Worm (Caenorhabditis elegans) whole organism, L4 larva: ENCODE results near the gene cct-1.

ENCODE experiments used
- Y105C5A.15 ChIP-seq: fragments of 200-800 bp; sonication (Bioruptor generic); IDR thresholded peaks from 2 replicates; pipeline ENCODE4 v1.3.6; 2022; ENCODE audit warnings: missing genetic modification characterization, missing compliant biosample characterization
- Y75B8A.6 ChIP-seq: fragments of 200-800 bp; sonication (Bioruptor generic); IDR thresholded peaks from 2 replicates; pipeline ENCODE4 v1.3.6; 2022; ENCODE audit warnings: missing genetic modification reagents, missing genetic modification characterization, missing compliant biosample characterization
- daf-19 ChIP-seq: fragments of 200-800 bp; sonication (Bioruptor generic); conservative IDR thresholded peaks from 2 replicates; pipeline ENCODE4 v1.3.6; 2022; ENCODE audit warnings: missing genetic modification characterization, missing compliant biosample characterization
- egl-27 ChIP-seq: sonication (generic microtip); optimal IDR thresholded peaks from 3 replicates; lab custom pipeline; 2017; ENCODE audit warnings: missing biosample characterization, missing genetic modification reagents, missing genetic modification characterization
- nhr-11 ChIP-seq: fragments of 150-350 bp; optimal IDR thresholded peaks from 2 replicates; lab custom pipeline; 2014; ENCODE audit warnings: missing biosample characterization, missing genetic modification characterization
- nhr-28 ChIP-seq: fragments of 150-350 bp; optimal IDR thresholded peaks from 2 replicates; lab custom pipeline; 2014; ENCODE audit warnings: missing biosample characterization, missing genetic modification characterization
- nhr-48 ChIP-seq: sonication (generic microtip); optimal IDR thresholded peaks from 2 replicates; lab custom pipeline; 2016; ENCODE audit warnings: mild to moderate bottlenecking, missing genetic modification characterization, missing compliant biosample characterization
- nhr-6 ChIP-seq: fragments of 150-350 bp; optimal IDR thresholded peaks from 2 replicates; lab custom pipeline; 2014; ENCODE audit warnings: missing biosample characterization, missing genetic modification characterization
- pqm-1 ChIP-seq: sonication (generic microtip); optimal IDR thresholded peaks from 2 replicates; lab custom pipeline; 2017; ENCODE audit warnings: missing biosample characterization, missing genetic modification characterization
- unc-130 ChIP-seq: sonication (generic microtip); optimal IDR thresholded peaks from 2 replicates; lab custom pipeline; 2016; ENCODE audit warnings: missing genetic modification reagents, missing genetic modification characterization, missing compliant biosample characterization
- zip-2 ChIP-seq: fragments of 150-350 bp; optimal IDR thresholded peaks from 2 replicates; lab custom pipeline; 2014; ENCODE audit warnings: missing biosample characterization, missing genetic modification characterization

DNA sequence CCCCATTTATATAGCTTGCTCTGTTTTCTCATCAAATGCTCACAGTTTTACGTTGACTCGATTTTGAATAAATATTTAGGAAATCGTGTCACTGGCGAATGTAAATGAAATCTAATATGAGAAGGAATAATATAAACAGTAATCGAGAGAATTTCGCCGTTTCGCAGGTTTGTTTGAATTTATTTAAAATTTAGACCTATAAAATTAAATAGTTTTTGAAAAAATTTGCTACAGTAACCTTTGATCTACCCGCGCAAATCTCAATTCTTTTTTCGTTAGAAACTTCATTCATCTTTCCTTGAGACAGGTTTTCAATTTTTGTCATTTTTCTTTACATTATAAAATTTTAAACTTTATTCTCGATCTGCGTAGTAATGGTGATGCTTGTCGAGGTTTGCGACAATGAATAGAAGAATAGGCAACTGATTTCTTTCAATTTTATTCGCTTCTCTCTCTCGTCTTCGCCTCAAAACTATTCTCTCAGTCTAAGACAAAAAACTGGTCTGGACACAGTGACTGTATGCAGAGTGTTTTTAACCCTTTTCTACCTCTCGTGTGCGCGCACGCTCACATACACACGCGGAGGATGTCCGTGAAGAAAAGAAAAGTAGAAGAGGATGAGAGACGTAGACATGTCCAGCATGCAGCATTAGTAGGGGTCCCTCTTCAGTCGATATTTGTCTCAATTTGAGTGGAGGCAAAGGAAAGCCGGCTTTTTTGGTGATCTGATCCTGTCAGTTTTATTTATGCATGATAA lies 37.2 kb downstream of the cct-1 start, which contains the start of gene dab-1:
- no peak for TF ChIP-seq nhr-11 (tag; lab: Kevin White, UChicago)
- peak; percentile 22 for TF ChIP-seq nhr-48 (tag; lab: Kevin White, UChicago)
- no peak for TF ChIP-seq pqm-1 (tag; lab: Kevin White, UChicago)
- TF ChIP-seq nhr-28 (tag; lab: Kevin White, UChicago) = peak; percentile 85
- TF ChIP-seq daf-19 (GFP tag; lab: Robert Waterston, UW) = no peak
- no peak for TF ChIP-seq Y105C5A.15
- TF ChIP-seq egl-27 (tag; lab: Kevin White, UChicago) = no peak
- peak; percentile 24 for TF ChIP-seq unc-130 (GFP tag; lab: Kevin White, UChicago)
- TF ChIP-seq zip-2 (tag; lab: Kevin White, UChicago) = no peak
- TF ChIP-seq nhr-6 (tag; lab: Kevin White, UChicago) = no peak
- TF ChIP-seq Y75B8A.6 = no peak
